Fruit fly (Drosophila melanogaster): Measurements from ENCODE around the gene GstD2.

Gene GstD2

dm6 chr3R:12341374-12341773, 30.4 kb upstream of the GstD2 start, which contains the start of gene Sgsf:
Sgsf (plus strand) TSS chr3R:12341674.
- no peak for TF ChIP-seq ap (GFP tag; IDR thresholded peaks at IDR 0.05)
- no peak for TF ChIP-seq CG9932 (GFP tag; IDR thresholded peaks at IDR 0.05)
- TF ChIP-seq dmrt99B (tag; optimal IDR thresholded peaks at IDR 0.05): no peak

DNA sequence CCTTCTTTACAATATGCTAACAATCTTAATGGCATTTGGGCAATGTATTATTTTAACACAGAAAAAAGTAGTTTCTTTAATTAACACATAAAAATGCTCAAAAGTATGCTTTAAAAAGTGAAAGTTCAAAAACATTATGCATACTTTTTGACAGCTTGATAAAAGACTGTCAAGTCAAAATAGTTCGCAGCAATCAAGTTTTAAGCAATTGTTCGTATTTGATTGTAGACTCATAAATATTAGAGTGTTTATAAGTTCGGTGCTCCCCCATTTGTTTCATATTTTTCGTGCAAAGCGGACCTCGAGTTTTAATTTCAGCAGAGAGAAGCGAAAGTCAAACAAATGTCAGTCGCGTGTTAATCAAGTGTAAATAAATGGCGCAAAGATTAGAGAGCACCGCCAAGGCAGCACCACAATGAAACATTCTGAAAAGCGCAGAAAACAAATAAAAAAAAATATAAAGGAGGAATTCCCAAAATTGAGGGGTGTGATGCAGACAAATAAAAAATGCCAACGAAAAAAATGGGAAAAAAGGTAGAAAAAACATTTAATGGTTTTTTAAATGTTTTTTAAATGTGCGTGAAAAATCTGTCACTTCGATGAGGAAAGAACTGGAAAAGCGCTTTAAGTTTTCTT, 26.7 kb upstream of the GstD2 start:
- peak; percentile 89 for TF ChIP-seq CG17612 (GFP tag; IDR thresholded peaks at IDR 0.05)
- TF ChIP-seq D19A (tag; optimal IDR thresholded peaks at IDR 0.05): peak; percentile 68
- TF ChIP-seq Dfd (GFP tag; optimal IDR thresholded peaks at IDR 0.05): no peak
- TF ChIP-seq sqz (GFP tag; optimal IDR thresholded peaks at IDR 0.05): peak; percentile 12
- TF ChIP-seq MESR4 (GFP tag; optimal IDR thresholded peaks at IDR 0.05): no peak
- peak; percentile 17 for TF ChIP-seq gem (tag; optimal IDR thresholded peaks at IDR 0.05)
- peak; percentile 94 for TF ChIP-seq CG8290 (GFP tag; optimal IDR thresholded peaks at IDR 0.05)
- peak in 1 of 2 experiments; percentile 81 for TF ChIP-seq CG8290 (tag; optimal IDR thresholded peaks at IDR 0.05)

DNA sequence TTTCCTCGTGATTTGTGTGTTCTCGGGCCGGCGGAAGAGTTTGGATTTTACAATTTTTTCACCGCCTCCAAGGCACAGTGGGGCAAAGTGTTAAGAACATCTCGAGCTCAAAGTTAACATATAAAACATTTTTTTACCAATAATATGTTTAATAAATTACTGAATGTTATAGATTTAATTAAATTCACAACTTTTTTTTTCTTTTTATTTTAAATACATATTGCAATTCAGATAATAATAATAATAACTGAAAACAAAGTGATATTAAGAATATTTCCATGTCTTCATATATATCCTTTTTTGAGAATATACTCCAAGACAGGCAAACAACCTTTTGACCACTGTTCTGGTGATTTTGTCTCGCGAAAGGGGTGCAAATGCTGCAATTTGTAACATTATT, 25.8 kb upstream of the GstD2 start:
- TF ChIP-seq CG15601 (tag; optimal IDR thresholded peaks at IDR 0.05) (peak; percentile 7), CG2889 (GFP tag; IDR thresholded peaks at IDR 0.05) (no peak), fd96Cb (tag; optimal IDR thresholded peaks at IDR 0.05) (peak; percentile 23), grau (tag; optimal IDR thresholded peaks at IDR 0.05) (peak; percentile 34), bsh (GFP tag; optimal IDR thresholded peaks at IDR 0.05) (peak in 1 of 2 experiments; percentile 31), prd (optimal IDR thresholded peaks at IDR 0.05) (no peak), prd (GFP tag; IDR thresholded peaks at IDR 0.05) (peak; percentile 32; the same call in 1 of the 3 replicates), Oli (tag; optimal IDR thresholded peaks at IDR 0.05) (peak; percentile 8), twi (tag; optimal IDR thresholded peaks at IDR 0.05) (no peak), CG8388 (GFP tag; optimal IDR thresholded peaks at IDR 0.05) (no peak), CG32532 (GFP tag; IDR thresholded peaks at IDR 0.05) (no peak), CG17829 (tag; optimal IDR thresholded peaks at IDR 0.05) (peak; percentile 33), lola (GFP tag; optimal IDR thresholded peaks at IDR 0.05) (peak in 1 of 3 experiments; percentile 17), sens (GFP tag) (peak; percentile 30), Side (GFP tag; optimal IDR thresholded peaks at IDR 0.05) (no peak), CG6689 (GFP tag; IDR thresholded peaks at IDR 0.05) (peak; percentile 48; the same call in 1 of the 2 replicates), Rfx (GFP tag; IDR thresholded peaks at IDR 0.05) (no peak), vfl (GFP tag; optimal IDR thresholded peaks at IDR 0.05) (no peak), cg (GFP tag; optimal IDR thresholded peaks at IDR 0.05) (no peak), CG17361 (GFP tag; IDR thresholded peaks at IDR 0.05) (0 out of 3 replicates have a peak, but pooled peaks have one; percentile 36), B-H2 (GFP tag; optimal IDR thresholded peaks at IDR 0.05) (no peak), Spps (tag; optimal IDR thresholded peaks at IDR 0.05) (no peak), Hr51 (GFP tag; optimal IDR thresholded peaks at IDR 0.05) (peak in 1 of 2 experiments; percentile 20), Blimp-1 (GFP tag; optimal IDR thresholded peaks at IDR 0.05) (peak; percentile 51), CG7839 (tag; optimal IDR thresholded peaks at IDR 0.05) (peak; percentile 35), CG11504 (tag; optimal IDR thresholded peaks at IDR 0.05) (peak; percentile 58), Sox102F (GFP tag; optimal IDR thresholded peaks at IDR 0.05) (peak; percentile 37), D19A (tag; optimal IDR thresholded peaks at IDR 0.05) (peak; percentile 11), CG31441 (GFP tag; IDR thresholded peaks at IDR 0.05) (peak; percentile 62; the same call in 1 of the 2 replicates), CG4820 (GFP tag; optimal IDR thresholded peaks at IDR 0.05) (peak; percentile 0), CG18262 (tag; optimal IDR thresholded peaks at IDR 0.05) (peak; percentile 60), D (optimal IDR thresholded peaks at IDR 0.05) (no peak), D (GFP tag; optimal IDR thresholded peaks at IDR 0.05) (peak; percentile 26), CG8924 (tag; optimal IDR thresholded peaks at IDR 0.05) (peak; percentile 30), CG7556 (GFP tag; optimal IDR thresholded peaks at IDR 0.05) (peak; percentile 14), CG10959 (GFP tag; IDR thresholded peaks at IDR 0.05) (no peak), CG10267 (tag; optimal IDR thresholded peaks at IDR 0.05) (peak; percentile 13)

Data from whole organism, embryonic.